Worm (Caenorhabditis elegans): ENCODE data around the gene Y48A6C.8.

Gene Y48A6C.8

ce11 chrIII:11110756-11111155 lies 16.7 kb downstream of the Y48A6C.8 start (continued):
- TF ChIP-seq Y53G8AR.9 (GFP tag; conservative IDR thresholded peaks at IDR 0.05) (peak; percentile 62; the same call in 1 of the 2 replicates), F33H1.4 (GFP tag; IDR thresholded peaks at IDR 0.05) (peak; percentile 51; the same call in 1 of the 2 replicates), egrh-3 (GFP tag; IDR thresholded peaks at IDR 0.05) (no peak), rcor-1 (GFP tag; IDR thresholded peaks at IDR 0.05) (no peak), let-607 (tag; optimal IDR thresholded peaks at IDR 0.05) (peak in 1 of 2 experiments; percentile 22), mel-28 (tag; optimal IDR thresholded peaks at IDR 0.05; ENCODE audit: borderline replicate concordance) (no peak), pha-4 (tag; optimal IDR thresholded peaks at IDR 0.05) (no peak), ekl-4 (GFP tag; IDR thresholded peaks at IDR 0.05) (peak; percentile 71), F39B2.1 (GFP tag; IDR thresholded peaks at IDR 0.05) (no peak), nhr-120 (GFP tag; IDR thresholded peaks at IDR 0.05) (no peak), sea-2 (GFP tag; IDR thresholded peaks at IDR 0.05) (no peak), unc-130 (GFP tag; optimal IDR thresholded peaks at IDR 0.05) (no peak), ztf-22 (GFP tag; optimal IDR thresholded peaks at IDR 0.05) (no peak), rec-8 (tag; optimal IDR thresholded peaks at IDR 0.05) (peak in 1 of 2 experiments; percentile 1), repo-1 (tag; optimal IDR thresholded peaks at IDR 0.05) (peak; percentile 36), madf-10 (tag; optimal IDR thresholded peaks at IDR 0.05) (no peak), D2030.7 (GFP tag; IDR thresholded peaks at IDR 0.05) (peak; percentile 49; the same call in 1 of the 2 replicates), B0035.1 (tag; optimal IDR thresholded peaks at IDR 0.05) (no peak), athp-1 (tag; optimal IDR thresholded peaks at IDR 0.05) (no peak), lin-54 (GFP tag; optimal IDR thresholded peaks at IDR 0.05) (peak; percentile 78), hmg-1.2 (GFP tag; IDR thresholded peaks at IDR 0.05) (peak; percentile 99), pbrm-1 (GFP tag; IDR thresholded peaks at IDR 0.05) (peak; percentile 65; the same call in 1 of the 2 replicates), ztf-18 (tag; optimal IDR thresholded peaks at IDR 0.05) (peak; percentile 91), ceh-27 (GFP tag; optimal IDR thresholded peaks at IDR 0.05) (peak; percentile 53), B0336.3 (GFP tag; IDR thresholded peaks at IDR 0.05) (peak; percentile 69; the same call in 1 of the 2 replicates), snpc-3.4 (tag; optimal IDR thresholded peaks at IDR 0.05) (no peak), somi-1 (GFP tag; optimal IDR thresholded peaks at IDR 0.05) (no peak), bed-2 (GFP tag; IDR thresholded peaks at IDR 0.05) (no peak), hrde-1 (tag; optimal IDR thresholded peaks at IDR 0.05; ENCODE audit: borderline replicate concordance) (no peak), C17E4.6 (GFP tag; IDR thresholded peaks at IDR 0.05) (0 out of 2 replicates have a peak, but pooled peaks have one; percentile 25), atf-7 (tag; optimal IDR thresholded peaks at IDR 0.05) (no peak), ama-1 (optimal IDR thresholded peaks at IDR 0.05) (no peak), ama-1 (GFP tag; optimal IDR thresholded peaks at IDR 0.05) (no peak), lsy-27 (tag; optimal IDR thresholded peaks at IDR 0.05; ENCODE audit: borderline replicate concordance, insufficient read depth) (no peak)

- TF ChIP-seq ceh-91 (GFP tag; IDR thresholded peaks at IDR 0.05) (no peak), attf-3 (GFP tag; conservative IDR thresholded peaks at IDR 0.05) (peak; percentile 60), snpc-3.4 (tag; optimal IDR thresholded peaks at IDR 0.05) (no peak), akir-1 (GFP tag; optimal IDR thresholded peaks at IDR 0.05) (no peak)
Observed at ce11 chrIII:11107327-11107726, 20.1 kb downstream of the Y48A6C.8 start.

- no peak for TF ChIP-seq nhr-80 (tag; optimal IDR thresholded peaks at IDR 0.05)
- no peak for TF ChIP-seq cebp-1 (GFP tag; IDR thresholded peaks at IDR 0.05)
- TF ChIP-seq cebp-1 (tag; optimal IDR thresholded peaks at IDR 0.05): peak; percentile 91
- no peak for TF ChIP-seq ztf-6 (GFP tag; IDR thresholded peaks at IDR 0.05)
- TF ChIP-seq ztf-18 (tag; optimal IDR thresholded peaks at IDR 0.05): no peak
- no peak for TF ChIP-seq ZK185.1 (tag; optimal IDR thresholded peaks at IDR 0.05; ENCODE audit: poor library complexity, severe bottlenecking)
Observed at ce11 chrIII:11101246-11101645, 26.2 kb downstream of the Y48A6C.8 start.
